Worm (Caenorhabditis elegans): ENCODE data around the gene cest-5.2.

Gene cest-5.2

ce11 chrIV:6631704-6632272, 4.1 kb upstream of the cest-5.2 start, which contains the start of the genes cest-5.1 and C01B10.9 (continued):
- TF ChIP-seq chd-7 (tag; optimal IDR thresholded peaks at IDR 0.05) (no peak), let-607 (tag; optimal IDR thresholded peaks at IDR 0.05) (peak in 1 of 2 experiments; percentile 41), akir-1 (GFP tag; optimal IDR thresholded peaks at IDR 0.05) (no peak), snpc-3.4 (tag; optimal IDR thresholded peaks at IDR 0.05) (peak; percentile 50), hmg-20 (GFP tag; IDR thresholded peaks at IDR 0.05) (no peak), ets-4 (GFP tag; optimal IDR thresholded peaks at IDR 0.05) (no peak), mxl-1 (tag; optimal IDR thresholded peaks at IDR 0.05) (no peak), lsy-27 (tag; optimal IDR thresholded peaks at IDR 0.05; ENCODE audit: borderline replicate concordance, insufficient read depth) (no peak), dpl-1 (GFP tag; optimal IDR thresholded peaks at IDR 0.05) (peak; percentile 76), dpff-1 (tag; optimal IDR thresholded peaks at IDR 0.05) (no peak), cebp-2 (GFP tag; IDR thresholded peaks at IDR 0.05) (no peak), lin-40 (tag; optimal IDR thresholded peaks at IDR 0.05) (peak; percentile 45), tlf-1 (GFP tag; optimal IDR thresholded peaks at IDR 0.05) (no peak), K11D2.4 (GFP tag; IDR thresholded peaks at IDR 0.05) (no peak), ztf-6 (GFP tag; IDR thresholded peaks at IDR 0.05) (no peak), B0261.1 (tag; optimal IDR thresholded peaks at IDR 0.05) (no peak), tbx-9 (tag; optimal IDR thresholded peaks at IDR 0.05; ENCODE audit: borderline replicate concordance) (no peak), ztf-25 (GFP tag; IDR thresholded peaks at IDR 0.05) (no peak), ztf-18 (tag; optimal IDR thresholded peaks at IDR 0.05) (no peak), ccch-3 (GFP tag; optimal IDR thresholded peaks at IDR 0.05) (no peak), rpc-1 (optimal IDR thresholded peaks at IDR 0.05) (no peak), rpc-1 (tag; optimal IDR thresholded peaks at IDR 0.05) (no peak), zfh-2 (GFP tag; conservative IDR thresholded peaks at IDR 0.05) (no peak), Y53G8AR.9 (GFP tag; conservative IDR thresholded peaks at IDR 0.05) (no peak), F52B5.7 (tag; optimal IDR thresholded peaks at IDR 0.05) (no peak), aptf-2 (GFP tag; conservative IDR thresholded peaks at IDR 0.05) (peak; percentile 49; the same call in 1 of the 2 replicates), ztf-26 (tag; optimal IDR thresholded peaks at IDR 0.05) (no peak), B0035.1 (tag; optimal IDR thresholded peaks at IDR 0.05) (no peak), somi-1 (GFP tag; optimal IDR thresholded peaks at IDR 0.05) (no peak), him-1 (tag; optimal IDR thresholded peaks at IDR 0.05) (no peak)

DNA sequence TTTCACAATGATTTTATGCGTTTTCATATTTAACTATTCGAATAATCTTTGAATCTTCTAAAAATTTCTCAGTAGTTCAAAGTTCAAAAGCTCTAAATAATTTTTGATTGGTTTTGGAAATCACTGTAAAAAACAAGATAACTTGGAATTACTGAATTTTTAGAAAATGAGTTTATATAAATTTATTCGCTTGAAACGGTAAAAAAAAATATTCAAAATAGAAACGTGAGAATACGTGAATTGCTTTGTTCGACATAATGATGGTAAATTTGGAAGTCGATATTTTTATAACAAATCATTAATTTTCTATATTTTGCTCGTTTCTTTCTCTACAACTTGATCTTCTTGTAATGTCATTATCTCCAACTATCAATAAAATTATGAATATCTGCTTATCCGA, 4.3 kb downstream of the cest-5.2 start, which contains the start of gene C01B10.44:
C01B10.44 (plus strand) TSS at position 301 of the 400 bp plus-strand sequence.
- TF ChIP-seq chd-7 (tag; optimal IDR thresholded peaks at IDR 0.05) (no peak), hrde-1 (tag; optimal IDR thresholded peaks at IDR 0.05; ENCODE audit: borderline replicate concordance) (no peak), rpc-1 (optimal IDR thresholded peaks at IDR 0.05) (no peak), rpc-1 (tag; optimal IDR thresholded peaks at IDR 0.05) (no peak), ceh-91 (GFP tag; IDR thresholded peaks at IDR 0.05) (no peak), aptf-2 (GFP tag; conservative IDR thresholded peaks at IDR 0.05) (no peak), fkh-3 (tag; optimal IDR thresholded peaks at IDR 0.05) (no peak), F39B2.1 (GFP tag; IDR thresholded peaks at IDR 0.05) (no peak), unc-130 (GFP tag; optimal IDR thresholded peaks at IDR 0.05) (no peak)

DNA sequence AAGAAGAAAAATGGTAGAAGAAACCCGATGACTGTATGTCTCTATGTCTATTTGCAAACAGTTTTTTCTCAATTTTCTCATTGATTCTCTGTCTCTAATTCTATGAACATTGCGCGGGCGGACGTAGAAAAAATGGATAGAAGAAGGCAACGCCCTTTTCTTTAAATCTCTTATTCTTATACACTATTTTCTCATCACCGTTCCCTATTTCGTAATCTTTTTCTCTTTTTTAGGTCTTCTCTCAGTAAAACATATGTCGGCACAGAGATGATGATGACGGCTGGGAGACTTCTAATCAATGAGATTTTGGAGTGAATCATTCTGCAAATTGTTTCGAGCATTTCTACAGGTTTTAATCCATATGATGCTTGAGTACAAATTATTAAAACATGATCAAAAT, 5.6 kb downstream of the cest-5.2 start:
- peak; percentile 4 for TF ChIP-seq somi-1 (GFP tag; optimal IDR thresholded peaks at IDR 0.05)
- TF ChIP-seq dpff-1 (tag; optimal IDR thresholded peaks at IDR 0.05): no peak
- peak; percentile 70 for TF ChIP-seq cebp-1 (GFP tag; IDR thresholded peaks at IDR 0.05)
- TF ChIP-seq cebp-1 (tag; optimal IDR thresholded peaks at IDR 0.05): peak; percentile 89

Data from whole organism, young adult.